Worm (Caenorhabditis elegans) whole organism, early embryonic: ENCODE measurements around the gene fbxa-31.

ENCODE experiments used
- ama-1 ChIP-seq: fragments of 150-350 bp; optimal IDR thresholded peaks from 2 replicates; lab custom pipeline; 2014
- ceh-36 ChIP-seq: sonication (generic microtip); optimal IDR thresholded peaks from 2 replicates; lab custom pipeline; 2016; ENCODE audit warnings: missing genetic modification characterization, inconsistent platforms, missing compliant biosample characterization
- hmg-4 ChIP-seq: fragments of 200-800 bp; sonication (Bioruptor generic); optimal IDR thresholded peaks from 2 replicates; lab custom pipeline; 2018; ENCODE audit warnings: mild to moderate bottlenecking, missing genetic modification characterization, missing compliant biosample characterization
- sea-1 ChIP-seq: fragments of 200-800 bp; sonication (Bioruptor generic); conservative IDR thresholded peaks from 2 replicates; pipeline ENCODE4 v1.3.6; 2022; ENCODE audit warnings: missing genetic modification characterization, missing compliant biosample characterization

- TF ChIP-seq ceh-36 (tag; lab: Kevin White, UChicago) (no peak), ama-1 (lab: Kevin White, UChicago) (no peak), sea-1 (no peak), hmg-4 (no peak)
Observed at ce11 chrIII:1223319-1224093, 47.7 kb downstream of the fbxa-31 start.
